Worm (Caenorhabditis elegans) whole organism, early embryonic: ENCODE data around the gene C44C10.15.

ENCODE experiments used
- B0310.2 ChIP-seq: sonication (generic microtip); optimal IDR thresholded peaks from 2 replicates; lab custom pipeline; 2016; ENCODE audit warnings: mild to moderate bottlenecking, missing genetic modification characterization, missing compliant biosample characterization
- F13C5.2 ChIP-seq: sonication (generic microtip); optimal IDR thresholded peaks from 2 replicates; lab custom pipeline; 2017; ENCODE audit warnings: mild to moderate bottlenecking, missing genetic modification characterization, inconsistent platforms, missing compliant biosample characterization
- aly-1 ChIP-seq: sonication (generic microtip); optimal IDR thresholded peaks from 2 replicates; lab custom pipeline; 2016; ENCODE audit warnings: missing genetic modification characterization, missing compliant biosample characterization
- ama-1 ChIP-seq: fragments of 150-350 bp; optimal IDR thresholded peaks from 2 replicates; lab custom pipeline; 2014
- ceh-13 ChIP-seq: fragments of 200-800 bp; sonication (Bioruptor generic); optimal IDR thresholded peaks from 2 replicates; lab custom pipeline; 2018; ENCODE audit warnings: mild to moderate bottlenecking, missing genetic modification characterization, missing compliant biosample characterization
- ceh-36 ChIP-seq: sonication (generic microtip); optimal IDR thresholded peaks from 2 replicates; lab custom pipeline; 2016; ENCODE audit warnings: missing genetic modification characterization, inconsistent platforms, missing compliant biosample characterization
- ets-7 ChIP-seq: sonication (generic microtip); optimal IDR thresholded peaks from 2 replicates; lab custom pipeline; 2016; ENCODE audit warnings: missing genotype, missing genetic modification characterization, missing compliant biosample characterization
- flt-1 ChIP-seq: fragments of 200-800 bp; sonication (Bioruptor generic); IDR thresholded peaks from 2 replicates; pipeline ENCODE4 v1.3.6; 2022; ENCODE audit warnings: missing genetic modification characterization, missing compliant biosample characterization
- hmbx-1 ChIP-seq: sonication (generic microtip); optimal IDR thresholded peaks from 2 replicates; lab custom pipeline; 2016; ENCODE audit warnings: mild to moderate bottlenecking, missing genetic modification characterization, missing compliant biosample characterization
- hmg-4 ChIP-seq: fragments of 200-800 bp; sonication (Bioruptor generic); optimal IDR thresholded peaks from 2 replicates; lab custom pipeline; 2018; ENCODE audit warnings: mild to moderate bottlenecking, missing genetic modification characterization, missing compliant biosample characterization
- hnd-1 ChIP-seq: sonication (generic microtip); optimal IDR thresholded peaks from 2 replicates; lab custom pipeline; 2016; ENCODE audit warnings: missing genetic modification characterization, missing compliant biosample characterization
- pes-1 ChIP-seq: fragments of 200-800 bp; sonication (Bioruptor generic); IDR thresholded peaks from 2 replicates; pipeline ENCODE4 v1.3.6; 2022; ENCODE audit warnings: missing genetic modification reagents, missing genetic modification characterization, missing compliant biosample characterization
- scrt-1 ChIP-seq: fragments of 200-800 bp; sonication (Bioruptor generic); IDR thresholded peaks from 2 replicates; pipeline ENCODE4 v1.3.6; 2022; ENCODE audit warnings: missing genetic modification characterization, missing compliant biosample characterization
- sea-1 ChIP-seq: fragments of 200-800 bp; sonication (Bioruptor generic); conservative IDR thresholded peaks from 2 replicates; pipeline ENCODE4 v1.3.6; 2022; ENCODE audit warnings: missing genetic modification characterization, missing compliant biosample characterization
- tbx-11 ChIP-seq: fragments of 200-800 bp; sonication (Bioruptor generic); IDR thresholded peaks from 2 replicates; pipeline ENCODE4 v1.3.6; 2022; ENCODE audit warnings: missing genetic modification characterization, missing compliant biosample characterization
- tbx-37 ChIP-seq: fragments of 200-800 bp; sonication (Bioruptor generic); conservative IDR thresholded peaks from 2 replicates; pipeline ENCODE4 v1.3.6; 2022; ENCODE audit warnings: missing genetic modification reagents, missing genetic modification characterization, missing compliant biosample characterization
- tra-4 ChIP-seq: sonication (generic microtip); optimal IDR thresholded peaks from 2 replicates; lab custom pipeline; 2017; ENCODE audit warnings: missing genetic modification characterization, missing compliant biosample characterization

Gene C44C10.15

DNA sequence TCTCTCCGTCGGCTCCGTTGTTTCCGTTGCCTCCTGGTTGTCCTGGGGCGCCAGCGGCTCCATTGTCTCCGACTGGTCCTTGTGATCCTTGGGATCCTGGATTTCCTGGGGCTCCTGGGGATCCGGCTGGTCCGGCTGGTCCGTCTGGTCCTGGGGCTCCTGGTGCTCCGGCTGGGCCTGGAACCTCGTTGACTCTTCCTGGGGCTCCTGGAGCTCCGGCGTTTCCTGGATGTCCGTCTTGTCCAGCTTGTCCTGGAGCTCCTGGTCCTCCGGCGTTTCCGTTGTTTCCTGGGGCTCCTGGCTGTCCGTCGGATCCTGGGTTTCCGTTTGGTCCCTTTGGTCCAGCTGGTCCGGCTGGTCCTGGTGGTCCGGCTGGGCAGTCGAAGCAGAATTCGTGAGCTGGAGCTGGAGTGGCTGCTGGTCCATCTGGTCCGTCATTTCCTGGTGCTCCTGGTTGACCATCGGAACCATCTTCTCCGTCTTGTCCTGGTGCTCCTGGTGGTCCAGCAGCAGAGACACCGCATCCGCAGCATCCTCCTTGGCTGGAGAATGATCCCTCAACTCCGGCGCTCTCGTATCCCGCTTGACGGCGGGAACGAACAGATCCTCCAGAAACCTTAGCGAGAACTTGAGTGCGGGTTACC lies 11.4 kb upstream of the C44C10.15 start:
- TF ChIP-seq hmbx-1 (tag; lab: Kevin White, UChicago): no peak

DNA sequence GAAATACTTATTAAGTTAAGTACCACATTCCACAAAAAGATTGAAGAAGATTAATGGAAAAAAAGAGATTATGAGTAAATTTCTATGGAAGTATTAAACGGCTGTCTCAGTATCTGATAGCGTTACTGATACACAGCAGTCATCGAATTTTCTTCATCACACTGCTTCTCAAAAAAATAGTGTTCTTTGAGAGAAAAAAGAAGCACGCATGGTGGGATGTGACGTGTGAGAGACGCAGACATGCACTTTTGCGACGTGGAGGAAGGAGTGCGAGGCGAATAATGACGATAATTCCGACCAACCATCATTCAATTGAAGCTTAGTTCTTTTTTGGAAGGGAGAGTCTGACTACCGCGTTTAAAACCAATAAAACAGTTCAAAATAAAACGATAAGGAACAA lies 10.1 kb upstream of the C44C10.15 start, which contains the start of gene C44C10.11:
Gene C44C10.11 (minus strand): TSS at position 115 of the 400 bp plus-strand sequence.
- no peak for TF ChIP-seq tra-4 (tag; lab: Kevin White, UChicago)
- TF ChIP-seq ceh-36 (tag; lab: Kevin White, UChicago): no peak
- TF ChIP-seq ets-7 (tag; lab: Kevin White, UChicago): no peak
- TF ChIP-seq hmbx-1 (tag; lab: Kevin White, UChicago): no peak
- TF ChIP-seq tbx-11 (GFP tag; lab: Robert Waterston, UW): no peak
- TF ChIP-seq hnd-1 (tag; lab: Kevin White, UChicago): no peak
- TF ChIP-seq aly-1 (tag; lab: Kevin White, UChicago): no peak
- TF ChIP-seq hmg-4 (GFP tag; lab: Kevin White, UChicago): no peak

DNA sequence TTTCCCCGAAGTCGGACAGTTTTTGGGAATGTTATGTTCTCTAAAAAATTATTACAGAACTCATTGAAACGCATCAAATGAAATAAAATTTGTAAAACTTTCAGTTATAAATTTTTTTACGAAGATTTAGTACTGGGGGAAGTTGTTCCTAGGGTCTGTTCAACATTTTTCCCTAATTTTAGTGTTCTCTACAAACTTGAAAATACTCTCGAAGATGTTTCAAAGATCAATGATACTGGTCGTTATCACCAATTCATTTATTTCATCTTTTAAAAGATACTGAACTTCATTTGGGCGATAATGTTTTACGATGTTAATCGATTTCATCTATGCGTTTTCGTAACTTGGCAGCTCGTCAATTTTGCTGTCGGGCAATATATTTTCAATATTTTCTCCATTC lies 2.1 kb upstream of the C44C10.15 start, which contains the start of gene C44C10.3:
Gene C44C10.3 (plus strand): TSS at position 301 of the 400 bp plus-strand sequence.
- TF ChIP-seq tra-4 (tag; lab: Kevin White, UChicago): no peak
- no peak for TF ChIP-seq hnd-1 (tag; lab: Kevin White, UChicago)
- TF ChIP-seq sea-1 (GFP tag; lab: Robert Waterston, UW): no peak
- no peak for TF ChIP-seq aly-1 (tag; lab: Kevin White, UChicago)
- no peak for TF ChIP-seq ets-7 (tag; lab: Kevin White, UChicago)
- no peak for TF ChIP-seq hmg-4 (GFP tag; lab: Kevin White, UChicago)
- TF ChIP-seq pes-1 (GFP tag; lab: Robert Waterston, UW): no peak
- TF ChIP-seq F13C5.2 (tag; lab: Kevin White, UChicago): no peak
- no peak for TF ChIP-seq tbx-11 (GFP tag; lab: Robert Waterston, UW)
- TF ChIP-seq hmbx-1 (tag; lab: Kevin White, UChicago): no peak
- TF ChIP-seq ceh-36 (tag; lab: Kevin White, UChicago): no peak
- no peak for TF ChIP-seq ama-1
- no peak for TF ChIP-seq ceh-13 (GFP tag; lab: Kevin White, UChicago)
- TF ChIP-seq B0310.2 (tag; lab: Kevin White, UChicago): no peak

DNA sequence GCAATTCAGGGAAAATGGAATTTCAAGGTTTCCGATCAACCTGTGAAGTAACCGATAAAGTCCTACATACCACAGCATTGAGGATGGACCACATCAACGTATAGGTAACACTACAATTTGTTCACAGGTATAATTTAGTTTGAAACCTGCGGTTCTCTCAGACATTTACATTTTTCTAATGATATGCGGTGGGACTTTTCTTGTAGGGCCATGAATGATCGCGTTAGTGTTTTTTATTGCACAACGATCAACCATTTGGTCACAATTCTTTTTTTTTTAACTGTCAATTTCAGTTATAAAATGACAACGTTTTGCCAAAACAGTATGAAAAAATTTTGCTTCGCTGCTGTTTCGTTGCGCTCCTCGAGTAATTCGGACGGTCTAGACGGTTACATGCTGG lies 3.5 kb downstream of the C44C10.15 start, which contains the start of gene C44C10.12:
Gene C44C10.12 (plus strand): TSS at position 301 of the 400 bp plus-strand sequence.
- TF ChIP-seq B0310.2 (tag; lab: Kevin White, UChicago) (no peak), tbx-11 (GFP tag; lab: Robert Waterston, UW) (no peak), ama-1 (no peak), pes-1 (GFP tag; lab: Robert Waterston, UW) (no peak), tbx-37 (GFP tag; lab: Robert Waterston, UW) (no peak), ceh-13 (GFP tag; lab: Kevin White, UChicago) (no peak), F13C5.2 (tag; lab: Kevin White, UChicago) (no peak), hmg-4 (GFP tag; lab: Kevin White, UChicago) (no peak), hnd-1 (tag; lab: Kevin White, UChicago) (no peak), tra-4 (tag; lab: Kevin White, UChicago) (no peak), scrt-1 (GFP tag; lab: Robert Waterston, UW) (no peak), ceh-36 (tag; lab: Kevin White, UChicago) (no peak)

DNA sequence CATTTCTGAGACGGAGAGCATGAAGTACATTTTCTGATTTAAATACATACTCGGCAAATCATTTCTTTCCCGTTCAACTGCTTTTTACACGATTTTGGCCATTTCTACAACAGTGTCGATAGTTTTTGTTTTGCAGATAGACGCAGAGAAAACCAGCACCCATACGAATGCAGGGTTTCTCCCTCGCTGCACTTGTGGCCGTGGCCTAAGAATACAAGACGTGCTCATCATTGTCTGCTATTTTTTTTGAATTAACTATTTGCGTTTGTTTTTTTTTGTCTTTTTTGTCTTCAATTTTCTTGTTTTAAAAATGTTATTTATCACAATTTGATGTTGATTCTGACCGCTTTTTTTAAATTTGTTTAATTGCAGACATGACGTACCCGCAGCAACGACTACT lies 7.1 kb downstream of the C44C10.15 start, which contains the start of gene smcl-1:
Gene smcl-1 (plus strand): TSS at position 373 of the 400 bp plus-strand sequence.
- TF ChIP-seq tbx-11 (GFP tag; lab: Robert Waterston, UW): no peak
- TF ChIP-seq tbx-37 (GFP tag; lab: Robert Waterston, UW): 0 out of 2 replicates have a peak, but pooled peaks have one; percentile 41

DNA sequence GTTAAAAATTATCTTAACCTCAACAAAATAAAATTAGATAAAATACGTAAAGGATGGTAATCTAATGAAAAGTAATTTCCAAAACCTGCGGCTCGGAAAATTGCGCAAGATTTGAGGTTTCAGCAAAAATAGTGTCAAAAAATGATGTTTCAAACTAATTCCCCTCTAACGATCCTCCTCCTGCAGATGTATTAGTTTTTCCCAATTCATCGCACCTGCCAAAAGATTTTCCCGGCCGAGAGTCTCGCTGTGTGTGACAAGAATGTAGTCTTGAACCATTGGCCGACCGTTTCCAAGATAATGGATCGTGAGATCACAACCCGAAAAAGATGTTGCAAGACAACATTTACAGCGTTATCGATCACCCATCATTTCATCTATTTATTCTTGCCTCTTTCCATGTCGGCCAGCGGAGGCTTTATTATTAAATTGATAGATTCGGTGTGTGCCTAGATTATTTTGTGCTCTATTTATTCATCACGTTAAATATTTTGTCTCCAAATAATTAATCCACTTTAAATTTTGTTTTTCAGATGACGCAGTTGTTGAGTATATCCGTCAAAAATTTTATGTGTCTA lies 10.1 kb downstream of the C44C10.15 start, which contains the start of the genes C44C10.10 and C44C10.5:
Gene C44C10.10 (plus strand): TSS at position 301 of the 578 bp plus-strand sequence.
Gene C44C10.5 (plus strand): TSS at position 528 of the 578 bp plus-strand sequence.
- TF ChIP-seq tra-4 (tag; lab: Kevin White, UChicago) (no peak), ceh-36 (tag; lab: Kevin White, UChicago) (no peak), hmg-4 (GFP tag; lab: Kevin White, UChicago) (no peak), B0310.2 (tag; lab: Kevin White, UChicago) (no peak)

DNA sequence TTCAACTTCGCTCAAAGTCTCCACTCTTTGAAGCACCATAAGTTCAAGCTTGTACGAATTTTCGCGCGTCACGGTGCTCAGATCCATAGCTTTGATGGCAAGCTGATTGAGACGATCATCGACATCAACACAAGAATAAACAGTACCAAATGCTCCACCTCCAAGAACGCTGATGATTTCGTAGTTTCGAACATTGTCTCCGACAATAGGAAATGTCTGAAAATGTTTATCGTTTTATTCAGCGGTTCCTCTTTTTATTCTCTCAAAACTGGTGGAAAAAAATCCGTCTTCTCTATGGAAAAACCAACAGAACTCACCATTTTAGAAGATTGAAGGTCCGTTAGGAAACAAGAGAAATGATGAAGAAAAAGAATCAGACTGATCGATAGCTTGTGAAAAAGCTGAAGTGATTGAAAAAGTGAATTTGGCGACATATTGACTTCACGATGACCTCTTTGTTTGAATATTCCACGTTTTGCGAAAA lies 12.3 kb downstream of the C44C10.15 start, which contains the start of gene C44C10.7:
Gene C44C10.7 (minus strand): TSS at position 434 of the 484 bp plus-strand sequence.
- no peak for TF ChIP-seq B0310.2 (tag; lab: Kevin White, UChicago)
- TF ChIP-seq tbx-11 (GFP tag; lab: Robert Waterston, UW): no peak
- no peak for TF ChIP-seq ama-1
- no peak for TF ChIP-seq hmbx-1 (tag; lab: Kevin White, UChicago)
- TF ChIP-seq sea-1 (GFP tag; lab: Robert Waterston, UW): no peak
- TF ChIP-seq hnd-1 (tag; lab: Kevin White, UChicago): no peak
- no peak for TF ChIP-seq ets-7 (tag; lab: Kevin White, UChicago)
- no peak for TF ChIP-seq flt-1 (GFP tag; lab: Robert Waterston, UW)
- TF ChIP-seq pes-1 (GFP tag; lab: Robert Waterston, UW): no peak
- no peak for TF ChIP-seq F13C5.2 (tag; lab: Kevin White, UChicago)
- no peak for TF ChIP-seq ceh-36 (tag; lab: Kevin White, UChicago)
- TF ChIP-seq hmg-4 (GFP tag; lab: Kevin White, UChicago): no peak
- TF ChIP-seq tra-4 (tag; lab: Kevin White, UChicago): no peak
- TF ChIP-seq aly-1 (tag; lab: Kevin White, UChicago): no peak
- no peak for TF ChIP-seq tbx-37 (GFP tag; lab: Robert Waterston, UW)
- no peak for TF ChIP-seq ceh-13 (GFP tag; lab: Kevin White, UChicago)
